Worm (Caenorhabditis elegans) whole organism, late embryonic: ENCODE data around the gene asp-4.

Experiments
- C08G9.2 ChIP-seq: sonication (generic microtip); optimal IDR thresholded peaks from 2 replicates; lab custom pipeline; 2016; ENCODE audit warnings: mild to moderate bottlenecking, missing genetic modification characterization, moderate library complexity, missing compliant biosample characterization
- C38D4.7 ChIP-seq: fragments of 200-800 bp; sonication (Bioruptor generic); optimal IDR thresholded peaks from 2 replicates; lab custom pipeline; 2018; ENCODE audit warnings: mild to moderate bottlenecking, missing genetic modification characterization, moderate library complexity, missing compliant biosample characterization
- K09A11.1 ChIP-seq: sonication (generic microtip); optimal IDR thresholded peaks from 2 replicates; lab custom pipeline; 2017; ENCODE audit warnings: antibody characterized with exemption, mild to moderate bottlenecking, missing genetic modification characterization, missing compliant biosample characterization; ENCODE audit not compliant: insufficient read depth
- ahr-1 ChIP-seq: sonication (generic microtip); optimal IDR thresholded peaks from 2 replicates; lab custom pipeline; 2016; ENCODE audit warnings: missing genetic modification characterization, missing compliant biosample characterization
- ama-1 ChIP-seq: fragments of 150-350 bp; optimal IDR thresholded peaks from 2 replicates; lab custom pipeline; 2014
- ceh-18 ChIP-seq: sonication (generic microtip); optimal IDR thresholded peaks from 2 replicates; lab custom pipeline; 2016; ENCODE audit warnings: missing genetic modification characterization, missing compliant biosample characterization
- ceh-19 ChIP-seq: fragments of 200-800 bp; sonication (Bioruptor generic); optimal IDR thresholded peaks from 2 replicates; lab custom pipeline; 2018; ENCODE audit warnings: mild to moderate bottlenecking, missing genetic modification characterization, missing compliant biosample characterization
- ceh-2 ChIP-seq: sonication (generic microtip); optimal IDR thresholded peaks from 2 replicates; lab custom pipeline; 2016; ENCODE audit warnings: missing genotype, missing genetic modification characterization, missing compliant biosample characterization
- ceh-22 ChIP-seq: sonication (generic microtip); optimal IDR thresholded peaks from 2 replicates; lab custom pipeline; 2017; ENCODE audit warnings: missing biosample characterization, missing genetic modification characterization
- ceh-24 ChIP-seq: sonication (generic microtip); optimal IDR thresholded peaks from 2 replicates; lab custom pipeline; 2016; ENCODE audit warnings: mild to moderate bottlenecking, missing genetic modification characterization, missing compliant biosample characterization
- ceh-30 ChIP-seq: fragments of 150-350 bp; optimal IDR thresholded peaks from 2 replicates; lab custom pipeline; 2014; ENCODE audit warnings: missing biosample characterization, missing genetic modification characterization
- ceh-31 ChIP-seq: sonication (generic microtip); optimal IDR thresholded peaks from 2 replicates; lab custom pipeline; 2016; ENCODE audit warnings: missing genetic modification characterization, missing compliant biosample characterization
- ceh-34 ChIP-seq: sonication (generic microtip); optimal IDR thresholded peaks from 2 replicates; lab custom pipeline; 2016; ENCODE audit warnings: mild to moderate bottlenecking, missing genetic modification characterization, missing compliant biosample characterization
- ceh-48 ChIP-seq: sonication (generic microtip); optimal IDR thresholded peaks from 2 replicates; lab custom pipeline; 2016; ENCODE audit warnings: missing genetic modification characterization, inconsistent platforms, missing compliant biosample characterization
- ceh-6 ChIP-seq: fragments of 200-800 bp; sonication (Bioruptor generic); optimal IDR thresholded peaks from 2 replicates; lab custom pipeline; 2018; ENCODE audit warnings: mild to moderate bottlenecking, missing genetic modification characterization, missing compliant biosample characterization
- dve-1 ChIP-seq: sonication (generic microtip); optimal IDR thresholded peaks from 2 replicates; lab custom pipeline; 2017; ENCODE audit warnings: antibody characterized with exemption, mild to moderate bottlenecking, missing genetic modification characterization, missing compliant biosample characterization
- elt-2 ChIP-seq: sonication (generic microtip); optimal IDR thresholded peaks from 2 replicates; lab custom pipeline; 2016; ENCODE audit warnings: missing genetic modification reagents, missing genetic modification characterization, missing compliant biosample characterization
- elt-4 ChIP-seq: sonication (generic microtip); optimal IDR thresholded peaks from 2 replicates; lab custom pipeline; 2016; ENCODE audit warnings: missing genetic modification characterization, missing compliant biosample characterization
- eyg-1 ChIP-seq: sonication (generic microtip); optimal IDR thresholded peaks from 2 replicates; lab custom pipeline; 2016; ENCODE audit warnings: missing genotype, missing genetic modification characterization, missing compliant biosample characterization
- fax-1 ChIP-seq: sonication (generic microtip); optimal IDR thresholded peaks from 2 replicates; lab custom pipeline; 2016; ENCODE audit warnings: missing genotype, missing genetic modification characterization, missing compliant biosample characterization
- gmeb-2 ChIP-seq: sonication (generic microtip); optimal IDR thresholded peaks from 2 replicates; lab custom pipeline; 2016; ENCODE audit warnings: missing genetic modification characterization, inconsistent platforms, missing compliant biosample characterization
- hlh-13 ChIP-seq: fragments of 200-800 bp; sonication (Bioruptor generic); optimal IDR thresholded peaks from 2 replicates; lab custom pipeline; 2018; ENCODE audit warnings: mild to moderate bottlenecking, missing genetic modification characterization, missing compliant biosample characterization
- hlh-30 ChIP-seq: sonication (generic microtip); optimal IDR thresholded peaks from 2 replicates; lab custom pipeline; 2017; ENCODE audit warnings: antibody characterized with exemption, missing genetic modification characterization, missing compliant biosample characterization; ENCODE audit not compliant: insufficient read depth
- lim-6 ChIP-seq: sonication (generic microtip); optimal IDR thresholded peaks from 2 replicates; lab custom pipeline; 2016; ENCODE audit warnings: missing genetic modification characterization, missing compliant biosample characterization
- lin-11 ChIP-seq: fragments of 200-800 bp; sonication (Bioruptor generic); optimal IDR thresholded peaks from 2 replicates; lab custom pipeline; 2018; ENCODE audit warnings: mild to moderate bottlenecking, missing genetic modification characterization, missing compliant biosample characterization
- mec-3 ChIP-seq: sonication (generic microtip); optimal IDR thresholded peaks from 2 replicates; lab custom pipeline; 2016; ENCODE audit warnings: borderline replicate concordance, missing genetic modification characterization, missing compliant biosample characterization
- nfya-1 ChIP-seq: sonication (generic microtip); optimal IDR thresholded peaks from 2 replicates; lab custom pipeline; 2017; ENCODE audit warnings: missing genetic modification characterization, mild to moderate bottlenecking, missing compliant biosample characterization, antibody characterized with exemption, moderate library complexity
- odd-2 ChIP-seq: sonication (generic microtip); optimal IDR thresholded peaks from 2 replicates; lab custom pipeline; 2017; ENCODE audit warnings: antibody characterized with exemption, mild to moderate bottlenecking, missing genetic modification characterization, missing compliant biosample characterization
- pax-1 ChIP-seq: fragments of 150-350 bp; optimal IDR thresholded peaks from 2 replicates; lab custom pipeline; 2014; ENCODE audit warnings: missing biosample characterization, missing genetic modification characterization
- pha-2 ChIP-seq: sonication (generic microtip); optimal IDR thresholded peaks from 2 replicates; lab custom pipeline; 2017; ENCODE audit warnings: mild to moderate bottlenecking, missing genetic modification characterization, missing compliant biosample characterization
- pha-4 ChIP-seq: fragments of 150-350 bp; optimal IDR thresholded peaks from 2 replicates; lab custom pipeline; 2018; ENCODE audit warnings: missing biosample characterization, missing genetic modification reagents, missing genetic modification characterization
- pqm-1 ChIP-seq: sonication (generic microtip); optimal IDR thresholded peaks from 2 replicates; lab custom pipeline; 2016; ENCODE audit warnings: missing genetic modification characterization, missing compliant biosample characterization
- ref-2 ChIP-seq: sonication (generic microtip); optimal IDR thresholded peaks from 2 replicates; lab custom pipeline; 2016; ENCODE audit warnings: missing genetic modification characterization, missing compliant biosample characterization
- sdc-2 ChIP-seq: sonication (generic microtip); optimal IDR thresholded peaks from 2 replicates; lab custom pipeline; 2016; ENCODE audit warnings: missing genotype, missing genetic modification characterization, missing compliant biosample characterization
- syd-9 ChIP-seq: sonication (generic microtip); optimal IDR thresholded peaks from 2 replicates; lab custom pipeline; 2016; ENCODE audit warnings: mild to moderate bottlenecking, missing genetic modification characterization, moderate library complexity, missing compliant biosample characterization
- unc-3 ChIP-seq, 2 experiments: fragments of 200-800 bp in 1 of 2; sonication (Bioruptor generic) in 1 of 2; sonication (generic microtip) in 1 of 2; conservative IDR thresholded peaks in 1 of 2; optimal IDR thresholded peaks in 1 of 2; 2 replicates each; pipeline versions ENCODE4 v1.3.6 to Lab custom; 2016 to 2022; ENCODE audit warnings: missing compliant biosample characterization in 2 of 2, missing genetic modification characterization in 2 of 2, missing genetic modification reagents in 1 of 2
- unc-42 ChIP-seq: sonication (generic microtip); optimal IDR thresholded peaks from 2 replicates; lab custom pipeline; 2016; ENCODE audit warnings: missing genotype, missing genetic modification characterization, missing compliant biosample characterization
- unc-55 ChIP-seq: sonication (generic microtip); optimal IDR thresholded peaks from 2 replicates; lab custom pipeline; 2017; ENCODE audit warnings: missing biosample characterization, missing genetic modification reagents, missing genetic modification characterization
- unc-86 ChIP-seq: sonication (generic microtip); optimal IDR thresholded peaks from 2 replicates; lab custom pipeline; 2016; ENCODE audit warnings: missing genetic modification characterization, missing compliant biosample characterization
- zip-5 ChIP-seq: sonication (generic microtip); optimal IDR thresholded peaks from 2 replicates; lab custom pipeline; 2016; ENCODE audit warnings: missing genetic modification characterization, missing compliant biosample characterization

Gene asp-4

DNA sequence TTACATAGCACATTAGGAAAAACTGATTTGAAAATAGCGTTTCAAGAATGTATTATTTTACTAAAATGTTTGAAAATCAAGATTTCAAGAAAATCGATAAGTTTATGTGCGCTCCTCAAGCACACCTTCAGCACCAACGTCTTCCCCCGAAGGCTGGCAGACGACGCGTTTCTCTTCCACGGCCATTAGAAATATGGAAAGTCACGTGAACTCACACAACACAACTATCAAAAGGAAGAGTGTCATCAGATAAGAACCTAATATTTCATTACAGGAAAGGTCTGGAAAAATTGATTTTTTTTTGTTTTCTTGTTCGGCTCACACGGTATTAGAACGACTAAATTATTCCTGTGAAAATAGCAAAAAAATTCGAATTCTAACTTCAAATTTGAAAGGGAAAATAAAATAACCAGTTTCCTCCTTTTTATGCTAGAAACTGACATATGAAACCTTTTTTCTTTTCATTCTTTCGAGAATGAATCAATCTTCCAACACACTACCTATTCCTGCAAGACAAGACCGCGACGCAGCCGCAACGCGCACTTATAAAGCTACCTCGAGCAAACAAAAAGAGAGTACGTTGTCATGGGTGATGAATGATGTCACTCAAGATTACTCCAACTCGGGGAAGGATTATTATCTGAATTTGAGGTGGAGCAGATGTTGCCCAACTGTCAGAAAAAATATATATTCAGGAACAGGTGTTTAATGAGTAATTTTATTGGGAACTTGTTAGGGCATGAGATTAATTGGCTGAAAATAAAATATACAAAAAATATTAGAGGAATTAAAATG, 4.0 kb upstream of the asp-4 start:
- TF ChIP-seq ceh-30 (tag; lab: Kevin White, UChicago) (no peak), fax-1 (no peak), gmeb-2 (tag; lab: Kevin White, UChicago) (no peak), hlh-30 (tag; lab: Kevin White, UChicago) (peak; percentile 80), pha-4 (tag; lab: Kevin White, UChicago) (no peak), ref-2 (tag; lab: Kevin White, UChicago) (no peak), eyg-1 (tag; lab: Kevin White, UChicago) (no peak), ceh-22 (peak; percentile 11), ahr-1 (tag; lab: Kevin White, UChicago) (no peak), ceh-6 (GFP tag; lab: Kevin White, UChicago) (no peak), ceh-48 (tag; lab: Kevin White, UChicago) (peak; percentile 52), ceh-31 (peak; percentile 7), syd-9 (no peak), dve-1 (no peak), lim-6 (no peak), ceh-19 (GFP tag; lab: Kevin White, UChicago) (peak; percentile 23), unc-86 (tag; lab: Kevin White, UChicago) (no peak), ama-1 (lab: Kevin White, UChicago) (no peak), elt-4 (tag; lab: Kevin White, UChicago) (no peak), unc-55 (no peak), elt-2 (tag; lab: Kevin White, UChicago) (peak; percentile 32), pha-2 (tag; lab: Kevin White, UChicago) (no peak), unc-3 (GFP tag; conservative IDR thresholded peaks at IDR 0.05; lab: Robert Waterston, UW) (no peak), unc-3 (tag; optimal IDR thresholded peaks at IDR 0.05; lab: Kevin White, UChicago) (no peak), unc-42 (no peak), zip-5 (no peak), odd-2 (tag; lab: Kevin White, UChicago) (no peak), K09A11.1 (tag; lab: Kevin White, UChicago) (no peak), ceh-2 (tag; lab: Kevin White, UChicago) (peak; percentile 36), C08G9.2 (tag; lab: Kevin White, UChicago) (no peak)

DNA sequence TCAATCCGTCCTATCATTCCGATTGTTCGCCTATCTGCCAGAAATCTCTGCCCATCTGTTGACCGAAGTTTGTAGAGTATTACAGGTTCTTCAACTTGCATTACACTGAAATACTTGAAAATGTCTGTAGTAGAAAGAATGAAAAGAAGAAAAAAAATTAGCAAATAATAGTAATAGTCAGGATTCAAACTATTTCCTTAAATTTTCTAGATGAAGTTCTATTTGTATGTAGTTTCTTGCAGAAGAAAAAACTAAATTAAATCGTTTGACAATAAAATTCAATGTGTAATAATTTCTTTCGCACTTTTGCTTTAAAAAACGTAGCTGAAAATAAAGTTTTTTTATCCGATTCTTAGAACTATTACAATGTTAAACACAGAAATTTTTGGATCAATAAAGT, 3.3 kb upstream of the asp-4 start, which contains the start of gene skr-19:
TSS of gene skr-19 (minus strand) at position 101 of the 400 bp plus-strand sequence.
- no peak for TF ChIP-seq pax-1 (tag; lab: Kevin White, UChicago)
- TF ChIP-seq C38D4.7 (GFP tag; lab: Kevin White, UChicago) = no peak
- TF ChIP-seq ceh-18 (tag; lab: Kevin White, UChicago) = no peak
- TF ChIP-seq ceh-34 (tag; lab: Kevin White, UChicago) = no peak
- no peak for TF ChIP-seq sdc-2 (tag; lab: Kevin White, UChicago)
- no peak for TF ChIP-seq ceh-48 (tag; lab: Kevin White, UChicago)
- no peak for TF ChIP-seq hlh-30 (tag; lab: Kevin White, UChicago)
- TF ChIP-seq, all 69 proteins: peak for 0

DNA sequence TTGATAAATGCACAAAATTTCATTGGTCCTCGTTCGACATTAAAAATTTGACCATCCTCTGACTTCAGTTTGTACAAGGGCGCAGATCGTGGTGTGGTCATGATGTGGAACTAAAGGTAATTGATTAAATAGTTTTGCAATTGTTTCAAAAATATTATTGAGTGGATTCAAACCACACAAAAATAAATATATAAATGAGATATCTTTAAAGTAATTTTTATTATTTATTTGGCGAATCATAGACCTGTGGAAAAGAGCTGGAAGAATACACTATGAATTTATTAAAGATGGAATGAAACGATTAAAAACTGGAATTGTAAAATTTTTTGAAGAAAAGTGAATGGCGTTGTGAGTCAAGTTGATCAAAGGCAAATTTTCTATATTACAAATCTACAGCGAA, 2.2 kb upstream of the asp-4 start, which contains the start of gene skr-20:
TSS of gene skr-20 (minus strand) at position 101 of the 400 bp plus-strand sequence.
- TF ChIP-seq elt-4 (tag; lab: Kevin White, UChicago) (no peak), mec-3 (tag; lab: Kevin White, UChicago) (no peak), ceh-6 (GFP tag; lab: Kevin White, UChicago) (no peak), pqm-1 (tag; lab: Kevin White, UChicago) (no peak), hlh-13 (no peak), hlh-30 (tag; lab: Kevin White, UChicago) (no peak), lin-11 (tag; lab: Kevin White, UChicago) (no peak), pax-1 (tag; lab: Kevin White, UChicago) (no peak), odd-2 (tag; lab: Kevin White, UChicago) (no peak), nfya-1 (no peak), C08G9.2 (tag; lab: Kevin White, UChicago) (no peak), dve-1 (no peak), ceh-24 (tag; lab: Kevin White, UChicago) (no peak)
- TF ChIP-seq, all 69 proteins: peak for 0
